Fruit fly (Drosophila melanogaster) whole organism, embryonic: ENCODE data around the gene Elp6.

Experiments
- CG10147 ChIP-seq: fragments of 200-800 bp; sonication (Bioruptor generic); optimal IDR thresholded peaks from 2 replicates; lab custom pipeline; 2019; ENCODE audit warnings: missing biosample characterization, mild to moderate bottlenecking, missing genetic modification characterization, moderate library complexity
- CG10267 ChIP-seq: fragments of 200-800 bp; sonication (Bioruptor generic); optimal IDR thresholded peaks from 2 replicates; lab custom pipeline; 2018; ENCODE audit warnings: missing biosample characterization, mild to moderate bottlenecking, missing genetic modification characterization, moderate library complexity
- CG10321 ChIP-seq: fragments of 200-800 bp; sonication (Bioruptor generic); IDR thresholded peaks from 2 replicates; pipeline ENCODE4 v1.3.6; 2022; ENCODE audit warnings: missing biosample characterization, missing genetic modification characterization
- CG10654 ChIP-seq: fragments of 200-800 bp; sonication (Bioruptor generic); optimal IDR thresholded peaks from 2 replicates; lab custom pipeline; 2016; ENCODE audit warnings: missing biosample characterization, missing genetic modification characterization
- CG11247 ChIP-seq: fragments of 200-800 bp; sonication (Bioruptor generic); IDR thresholded peaks from 2 replicates; pipeline ENCODE4 v1.3.6; 2022; ENCODE audit warnings: missing biosample characterization, missing genetic modification characterization
- CG11456 ChIP-seq: fragments of 200-800 bp; sonication (Bioruptor generic); IDR thresholded peaks from 3 replicates; pipeline ENCODE4 v1.3.6; 2022; ENCODE audit warnings: missing biosample characterization, missing genetic modification characterization
- CG11696 ChIP-seq: fragments of 200-800 bp; sonication (Bioruptor generic); IDR thresholded peaks from 2 replicates; pipeline ENCODE4 v1.3.6; 2022; ENCODE audit warnings: missing biosample characterization, missing genetic modification characterization
- CG1233 ChIP-seq: fragments of 200-800 bp; sonication (Bioruptor generic); optimal IDR thresholded peaks from 4 replicates; lab custom pipeline; 2018; ENCODE audit warnings: missing biosample characterization, mild to moderate bottlenecking, missing genetic modification characterization
- CG12391 ChIP-seq: fragments of 200-800 bp; sonication (Bioruptor generic); optimal IDR thresholded peaks from 3 replicates; lab custom pipeline; 2018; ENCODE audit warnings: missing biosample characterization, mild to moderate bottlenecking, missing genetic modification characterization, moderate library complexity
- CG13123 ChIP-seq: fragments of 200-800 bp; sonication (Bioruptor generic); optimal IDR thresholded peaks from 2 replicates; lab custom pipeline; 2016; ENCODE audit warnings: missing biosample characterization, missing genetic modification characterization
- CG14667 ChIP-seq: fragments of 200-800 bp; sonication (Bioruptor generic); IDR thresholded peaks from 2 replicates; pipeline ENCODE4 v1.3.6; 2022; ENCODE audit warnings: missing biosample characterization, missing genetic modification characterization
- CG15269 ChIP-seq: fragments of 200-800 bp; sonication (Bioruptor generic); optimal IDR thresholded peaks from 2 replicates; lab custom pipeline; 2018; ENCODE audit warnings: missing biosample characterization, mild to moderate bottlenecking, missing genetic modification characterization, moderate library complexity
- CG18764 ChIP-seq: fragments of 200-800 bp; sonication (Bioruptor generic); optimal IDR thresholded peaks from 3 replicates; lab custom pipeline; 2016; ENCODE audit warnings: missing biosample characterization, missing genetic modification characterization
- CG7556 ChIP-seq: fragments of 200-800 bp; sonication (Bioruptor generic); optimal IDR thresholded peaks from 2 replicates; lab custom pipeline; 2017; ENCODE audit warnings: missing biosample characterization, mild to moderate bottlenecking, missing genetic modification characterization
- CG8359 ChIP-seq: fragments of 200-800 bp; sonication (Bioruptor generic); optimal IDR thresholded peaks from 2 replicates; lab custom pipeline; 2017; ENCODE audit warnings: missing biosample characterization, mild to moderate bottlenecking, missing genetic modification characterization, borderline replicate concordance
- CG8478 ChIP-seq: fragments of >200 bp; optimal IDR thresholded peaks from 2 replicates; lab custom pipeline; 2018
- D19B ChIP-seq: fragments of 200-800 bp; sonication (Bioruptor generic); optimal IDR thresholded peaks from 2 replicates; lab custom pipeline; 2017; ENCODE audit warnings: missing biosample characterization, mild to moderate bottlenecking, missing genetic modification characterization
- Dbx ChIP-seq: fragments of 200-800 bp; sonication (Bioruptor generic); IDR thresholded peaks from 3 replicates; pipeline ENCODE4 v1.3.6; 2022; ENCODE audit warnings: missing biosample characterization, missing genetic modification characterization
- Dip3 ChIP-seq: fragments of 200-800 bp; sonication (Bioruptor generic); optimal IDR thresholded peaks from 3 replicates; lab custom pipeline; 2016; ENCODE audit warnings: missing biosample characterization, missing genetic modification characterization
- Doc2 ChIP-seq: fragments of 200-800 bp; sonication (Bioruptor generic); IDR thresholded peaks from 2 replicates; pipeline ENCODE4 v1.3.6; 2022; ENCODE audit warnings: missing biosample characterization, missing genetic modification characterization
- Ets65A ChIP-seq: fragments of 200-800 bp; sonication (Bioruptor generic); peaks from one replicate; lab custom pipeline; 2016; ENCODE audit warnings: missing biosample characterization, missing genetic modification characterization
- H15 ChIP-seq: fragments of 200-800 bp; sonication (Bioruptor generic); IDR thresholded peaks from 3 replicates; pipeline ENCODE4 v1.3.6; 2022; ENCODE audit warnings: missing biosample characterization, missing genetic modification characterization
- H2.0 ChIP-seq: fragments of 200-800 bp; sonication (Bioruptor generic); IDR thresholded peaks from 2 replicates; pipeline ENCODE4 v1.3.6; 2022; ENCODE audit warnings: missing biosample characterization, missing genetic modification characterization
- HLHmδ ChIP-seq: fragments of 200-800 bp; sonication (Bioruptor generic); optimal IDR thresholded peaks from 2 replicates; lab custom pipeline; 2018; ENCODE audit warnings: missing biosample characterization, mild to moderate bottlenecking, missing genetic modification characterization, moderate library complexity
- Jarid2 ChIP-seq: fragments of 200-800 bp; sonication (Bioruptor generic); optimal IDR thresholded peaks from 3 replicates; lab custom pipeline; 2017; ENCODE audit warnings: mild to moderate bottlenecking, missing biosample characterization, missing genetic modification reagents, missing genetic modification characterization
- MBD-R2 ChIP-seq: fragments of 200-800 bp; sonication (Bioruptor generic); IDR thresholded peaks from 2 replicates; pipeline ENCODE4 v1.3.6; 2022; ENCODE audit warnings: missing biosample characterization, missing genetic modification characterization
- Max ChIP-seq: fragments of 200-800 bp; sonication (Bioruptor generic); optimal IDR thresholded peaks from 2 replicates; lab custom pipeline; 2016; ENCODE audit warnings: missing biosample characterization, mild to moderate bottlenecking, missing genetic modification characterization
- NK7.1 ChIP-seq: fragments of 200-800 bp; sonication (Bioruptor generic); optimal IDR thresholded peaks from 3 replicates; lab custom pipeline; 2016; ENCODE audit warnings: missing biosample characterization, missing genetic modification characterization
- Poxn ChIP-seq: fragments of 200-800 bp; sonication (Bioruptor generic); IDR thresholded peaks from 2 replicates; pipeline ENCODE4 v1.3.6; 2022; ENCODE audit warnings: missing biosample characterization, missing genetic modification characterization
- Sox100B ChIP-seq: fragments of 200-800 bp; sonication (Bioruptor generic); optimal IDR thresholded peaks from 3 replicates; lab custom pipeline; 2018; ENCODE audit warnings: missing biosample characterization, mild to moderate bottlenecking, missing genetic modification characterization
- Sox102F ChIP-seq: fragments of 200-800 bp; sonication (Bioruptor generic); optimal IDR thresholded peaks from 2 replicates; lab custom pipeline; 2018; ENCODE audit warnings: missing biosample characterization, mild to moderate bottlenecking, missing genetic modification characterization, moderate library complexity
- TFAM ChIP-seq: fragments of 200-800 bp; sonication (Bioruptor generic); optimal IDR thresholded peaks from 2 replicates; lab custom pipeline; 2017; ENCODE audit warnings: missing biosample characterization, missing genetic modification characterization, inconsistent platforms
- cg ChIP-seq: fragments of 200-800 bp; sonication (Bioruptor generic); optimal IDR thresholded peaks from 3 replicates; lab custom pipeline; 2019; ENCODE audit warnings: missing biosample characterization, mild to moderate bottlenecking, missing genetic modification characterization, moderate library complexity
- chn ChIP-seq: fragments of 200-800 bp; sonication (Bioruptor generic); optimal IDR thresholded peaks from 2 replicates; lab custom pipeline; 2016; ENCODE audit warnings: missing biosample characterization, missing genetic modification characterization
- crc ChIP-seq: fragments of 200-800 bp; sonication (Bioruptor generic); optimal IDR thresholded peaks from 2 replicates; lab custom pipeline; 2016; ENCODE audit warnings: missing biosample characterization, missing genetic modification characterization
- crol ChIP-seq: fragments of 200-800 bp; sonication (Bioruptor generic); IDR thresholded peaks from 2 replicates; pipeline ENCODE4 v1.3.6; 2022; ENCODE audit warnings: missing biosample characterization, missing genetic modification characterization
- danr ChIP-seq: fragments of 200-800 bp; sonication (Bioruptor generic); IDR thresholded peaks from 2 replicates; pipeline ENCODE4 v1.3.6; 2022; ENCODE audit warnings: missing biosample characterization, missing genetic modification characterization
- disco-r ChIP-seq: fragments of 200-800 bp; sonication (Bioruptor generic); optimal IDR thresholded peaks from 2 replicates; lab custom pipeline; 2016; ENCODE audit warnings: missing biosample characterization, missing genetic modification characterization
- gem ChIP-seq: fragments of 200-800 bp; sonication (Bioruptor generic); optimal IDR thresholded peaks from 2 replicates; lab custom pipeline; 2019; ENCODE audit warnings: missing biosample characterization, mild to moderate bottlenecking, missing genetic modification characterization, moderate library complexity
- gfzf ChIP-seq: fragments of 200-800 bp; sonication (Bioruptor generic); optimal IDR thresholded peaks from 2 replicates; lab custom pipeline; 2016; ENCODE audit warnings: missing biosample characterization, mild to moderate bottlenecking, missing genetic modification characterization, moderate library complexity
- grau ChIP-seq: fragments of 200-800 bp; optimal IDR thresholded peaks from 3 replicates; lab custom pipeline; 2019; ENCODE audit warnings: missing biosample characterization, mild to moderate bottlenecking, missing genetic modification characterization, moderate library complexity
- gsb ChIP-seq: fragments of 200-800 bp; sonication (Bioruptor generic); IDR thresholded peaks from 2 replicates; pipeline ENCODE4 v1.3.6; 2022; ENCODE audit warnings: missing biosample characterization, missing genetic modification characterization
- klu ChIP-seq: fragments of 200-800 bp; sonication (Bioruptor generic); IDR thresholded peaks from 2 replicates; pipeline ENCODE4 v1.3.6; 2022; ENCODE audit warnings: missing biosample characterization, missing genetic modification characterization
- nerfin-1 ChIP-seq: fragments of 200-800 bp; sonication (Bioruptor generic); optimal IDR thresholded peaks from 3 replicates; lab custom pipeline; 2019; ENCODE audit warnings: missing biosample characterization, mild to moderate bottlenecking, missing genetic modification characterization, moderate library complexity
- nmo ChIP-seq: fragments of 200-800 bp; sonication (Bioruptor generic); optimal IDR thresholded peaks from 2 replicates; lab custom pipeline; 2018; ENCODE audit warnings: missing biosample characterization, mild to moderate bottlenecking, missing genetic modification characterization, moderate library complexity
- rib ChIP-seq: fragments of 200-800 bp; sonication (Bioruptor generic); IDR thresholded peaks from 2 replicates; pipeline ENCODE4 v1.3.6; 2022; ENCODE audit warnings: missing biosample characterization, missing genetic modification characterization
- seq ChIP-seq: fragments of 200-800 bp; sonication (Bioruptor generic); IDR thresholded peaks from 2 replicates; pipeline ENCODE4 v1.3.6; 2022; ENCODE audit warnings: missing biosample characterization, missing genetic modification characterization
- sima ChIP-seq: fragments of 200-800 bp; sonication (Bioruptor generic); optimal IDR thresholded peaks from 2 replicates; lab custom pipeline; 2016; ENCODE audit warnings: missing biosample characterization, missing genetic modification characterization
- sr ChIP-seq: fragments of 200-800 bp; sonication (Bioruptor generic); IDR thresholded peaks from 3 replicates; pipeline ENCODE4 v1.3.6; 2022; ENCODE audit warnings: missing biosample characterization, missing genetic modification characterization
- wdn ChIP-seq: fragments of 200-800 bp; sonication (Bioruptor generic); IDR thresholded peaks from 2 replicates; pipeline ENCODE4 v1.3.6; 2022; ENCODE audit warnings: missing biosample characterization, missing genetic modification characterization
- zfh1 ChIP-seq: fragments of 200-800 bp; sonication (Bioruptor generic); IDR thresholded peaks from 3 replicates; pipeline ENCODE4 v1.3.6; 2022; ENCODE audit warnings: missing biosample characterization, missing genetic modification characterization

Elp6 gene

DNA sequence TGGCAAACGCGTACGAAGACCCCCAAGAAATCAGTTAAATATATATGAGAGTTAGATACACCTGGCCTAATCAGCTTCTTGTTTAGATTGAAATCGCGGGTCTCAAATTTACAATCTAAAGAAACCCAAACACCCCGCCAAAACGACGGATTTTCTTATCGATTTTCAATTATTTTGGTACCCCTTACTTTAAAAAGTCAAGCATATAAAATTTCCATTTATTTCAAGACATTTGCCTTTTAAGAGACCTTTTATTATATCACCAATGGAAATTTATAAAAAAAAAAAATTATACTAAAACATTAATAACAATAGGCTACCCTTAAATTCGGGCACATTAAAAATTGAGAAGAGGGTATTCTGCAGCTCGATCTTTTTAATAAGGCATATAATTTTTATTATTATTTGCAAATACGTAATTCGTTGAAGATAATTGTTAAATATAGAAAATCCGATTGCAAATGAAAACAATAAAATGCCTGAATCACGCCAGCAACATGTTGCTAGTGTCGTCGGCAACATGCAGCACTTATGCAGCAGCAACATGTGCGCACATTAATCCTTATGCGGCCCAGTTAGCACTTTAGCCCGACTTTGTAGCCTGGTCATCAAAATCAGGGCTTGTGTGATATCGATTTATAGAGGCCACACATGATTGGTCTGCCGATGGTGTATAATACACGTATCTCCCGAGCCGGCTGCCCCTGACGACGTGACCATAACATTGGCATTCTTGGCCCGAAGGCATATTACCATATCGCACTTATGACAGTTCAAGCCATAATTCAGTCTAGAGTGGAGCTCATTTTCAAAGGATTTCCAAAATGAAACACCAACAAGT lies 5.3 kb upstream of the Elp6 start, which contains the start of the genes Lip3 and CG34309 (continued):
- no peak for TF ChIP-seq Max (GFP tag; lab: Kevin White, UChicago)
- TF ChIP-seq klu: no peak
- no peak for TF ChIP-seq rib
- no peak for TF ChIP-seq CG13123
- TF ChIP-seq Sox100B (GFP tag; lab: Kevin White, UChicago): no peak
- TF ChIP-seq disco-r (GFP tag; lab: Kevin White, UChicago): no peak
- TF ChIP-seq zfh1: no peak
- no peak for TF ChIP-seq CG8478 (lab: Kevin White, UChicago)
- TF ChIP-seq TFAM (GFP tag; lab: Kevin White, UChicago): no peak
- TF ChIP-seq crol (GFP tag; lab: Robert Waterston, UW): no peak
- no peak for TF ChIP-seq danr (GFP tag; lab: Robert Waterston, UW)
- TF ChIP-seq CG1233 (GFP tag; lab: Kevin White, UChicago): no peak
- no peak for TF ChIP-seq cg (GFP tag; lab: Kevin White, UChicago)
- TF ChIP-seq CG10267 (tag; lab: Kevin White, UChicago): no peak
- no peak for TF ChIP-seq gsb (GFP tag; lab: Robert Waterston, UW)
- TF ChIP-seq sima (GFP tag; lab: Kevin White, UChicago): no peak
- TF ChIP-seq Sox102F (GFP tag; lab: Kevin White, UChicago): peak; percentile 3
- TF ChIP-seq Jarid2 (GFP tag; lab: Kevin White, UChicago): no peak
- TF ChIP-seq Dip3: no peak
- no peak for TF ChIP-seq NK7.1 (GFP tag; lab: Kevin White, UChicago)
- TF ChIP-seq CG18764 (GFP tag; lab: Kevin White, UChicago): no peak
- no peak for TF ChIP-seq H15 (GFP tag; lab: Robert Waterston, UW)
- TF ChIP-seq sr (GFP tag; lab: Robert Waterston, UW): no peak
- no peak for TF ChIP-seq chn
- no peak for TF ChIP-seq CG10147 (GFP tag; lab: Kevin White, UChicago)
- TF ChIP-seq H2.0: no peak
- TF ChIP-seq CG11456 (GFP tag; lab: Robert Waterston, UW): no peak
- no peak for TF ChIP-seq CG11696
- no peak for TF ChIP-seq HLHmδ (GFP tag; lab: Kevin White, UChicago)
- no peak for TF ChIP-seq gfzf (GFP tag; lab: Kevin White, UChicago)
- no peak for TF ChIP-seq MBD-R2 (GFP tag; lab: Robert Waterston, UW)
- TF ChIP-seq nerfin-1 (tag; lab: Kevin White, UChicago): no peak
- 0 out of 3 replicates have a peak, but pooled peaks have one; percentile 11 for TF ChIP-seq Dbx
- TF ChIP-seq wdn (GFP tag; lab: Robert Waterston, UW): 0 out of 2 replicates have a peak, but pooled peaks have one; percentile 18
- TF ChIP-seq Doc2 (GFP tag; lab: Robert Waterston, UW): no peak
- TF ChIP-seq crc: no peak
- TF ChIP-seq CG10654 (GFP tag; lab: Kevin White, UChicago): no peak
- no peak for TF ChIP-seq CG10321
- peak; percentile 39 for TF ChIP-seq gem (tag; lab: Kevin White, UChicago)
- TF ChIP-seq D19B (GFP tag; lab: Kevin White, UChicago): peak; percentile 42
- no peak for TF ChIP-seq CG7556 (GFP tag; lab: Kevin White, UChicago)
- no peak for TF ChIP-seq CG12391 (tag; lab: Kevin White, UChicago)
- no peak for TF ChIP-seq seq
- TF ChIP-seq CG14667 (GFP tag; lab: Robert Waterston, UW): no peak
- TF ChIP-seq nmo: no peak
- no peak for TF ChIP-seq Ets65A (GFP tag; lab: Kevin White, UChicago)
- TF ChIP-seq CG8359: no peak
- no peak for TF ChIP-seq CG15269 (tag; lab: Kevin White, UChicago)
- TF ChIP-seq Poxn (GFP tag; lab: Robert Waterston, UW): no peak
- TF ChIP-seq grau (tag; lab: Kevin White, UChicago): peak; percentile 8
- TF ChIP-seq CG11247 (GFP tag; lab: Robert Waterston, UW): no peak
